Worm (Caenorhabditis elegans) whole organism, L1 larva: ENCODE results near the gene W08E12.4.

Experiments
- C16A3.4 ChIP-seq: fragments of 150-350 bp; optimal IDR thresholded peaks from 2 replicates; lab custom pipeline; 2014; ENCODE audit warnings: missing biosample characterization, missing genetic modification characterization
- F16B12.6 ChIP-seq: fragments of 150-350 bp; optimal IDR thresholded peaks from 2 replicates; lab custom pipeline; 2014; ENCODE audit warnings: missing biosample characterization, missing genetic modification characterization
- Y116A8C.19 ChIP-seq: sonication (generic microtip); optimal IDR thresholded peaks from 2 replicates; lab custom pipeline; 2016; ENCODE audit warnings: missing compliant biosample characterization, missing genetic modification characterization, borderline replicate concordance
- aha-1 ChIP-seq: fragments of 150-350 bp; optimal IDR thresholded peaks from 2 replicates; lab custom pipeline; 2014; ENCODE audit warnings: missing biosample characterization, missing genetic modification characterization
- alr-1 ChIP-seq: fragments of 200-800 bp; sonication (Bioruptor generic); optimal IDR thresholded peaks from 2 replicates; lab custom pipeline; 2018; ENCODE audit warnings: borderline replicate concordance, mild to moderate bottlenecking, missing genetic modification characterization, missing compliant biosample characterization
- ama-1 ChIP-seq: fragments of 150-350 bp; optimal IDR thresholded peaks from 2 replicates; lab custom pipeline; 2014
- ceh-63 ChIP-seq: fragments of 200-800 bp; sonication (Bioruptor generic); optimal IDR thresholded peaks from 2 replicates; lab custom pipeline; 2018; ENCODE audit warnings: mild to moderate bottlenecking, missing genetic modification characterization, missing compliant biosample characterization
- ceh-82 ChIP-seq, 3 experiments: fragments of 150-350 bp in 1 of 3; sonication (generic microtip) in 2 of 3; optimal IDR thresholded peaks; 2 replicates each; lab custom pipeline; 2014 to 2017; ENCODE audit warnings: missing biosample characterization in 3 of 3, missing genetic modification characterization in 3 of 3
- dpl-1 ChIP-seq, 3 experiments: fragments of 150-350 bp in 2 of 3; sonication (generic microtip) in 1 of 3; optimal IDR thresholded peaks; 2 replicates each; lab custom pipeline; 2014 to 2017; ENCODE audit warnings: missing biosample characterization in 3 of 3, missing genetic modification characterization in 3 of 3, missing genetic modification reagents in 3 of 3
- dsc-1 ChIP-seq: sonication (generic microtip); optimal IDR thresholded peaks from 2 replicates; lab custom pipeline; 2016; ENCODE audit warnings: mild to moderate bottlenecking, missing genetic modification characterization, missing compliant biosample characterization
- efl-1 ChIP-seq, 4 experiments: fragments of 150-350 bp; optimal IDR thresholded peaks in 3 of 4; peaks in 1 of 4; 1 replicate in 1 of 4; 2 replicates in 3 of 4; lab custom pipeline; 2014; ENCODE audit warnings: missing biosample characterization in 2 of 4, missing genetic modification characterization in 2 of 4, missing genetic modification reagents in 2 of 4
- efl-3 ChIP-seq: fragments of 200-800 bp; sonication (Bioruptor generic); optimal IDR thresholded peaks from 2 replicates; lab custom pipeline; 2018; ENCODE audit warnings: mild to moderate bottlenecking, missing genetic modification characterization, missing compliant biosample characterization
- egl-13 ChIP-seq: sonication (generic microtip); optimal IDR thresholded peaks from 2 replicates; lab custom pipeline; 2016; ENCODE audit warnings: missing genotype, missing genetic modification reagents, missing genetic modification characterization, missing compliant biosample characterization
- elt-2 ChIP-seq: sonication (generic microtip); optimal IDR thresholded peaks from 2 replicates; lab custom pipeline; 2016; ENCODE audit warnings: missing genetic modification characterization, mild to moderate bottlenecking, inconsistent platforms, missing compliant biosample characterization, missing genetic modification reagents
- elt-3 ChIP-seq, 6 experiments: fragments of 150-350 bp in 1 of 6; sonication (generic microtip); optimal IDR thresholded peaks; 2 replicates each; lab custom pipeline; 2017 to 2018; ENCODE audit warnings: missing biosample characterization in 6 of 6, missing genetic modification characterization in 6 of 6, inconsistent platforms in 1 of 6
- ets-5 ChIP-seq: fragments of 200-800 bp; sonication (Bioruptor generic); IDR thresholded peaks from 2 replicates; pipeline ENCODE4 v1.3.6; 2022; ENCODE audit warnings: missing genetic modification characterization, missing compliant biosample characterization
- fkh-10 ChIP-seq: sonication (generic microtip); optimal IDR thresholded peaks from 2 replicates; lab custom pipeline; 2017; ENCODE audit warnings: missing biosample characterization, missing genetic modification reagents, missing genetic modification characterization
- fkh-4 ChIP-seq: sonication (generic microtip); optimal IDR thresholded peaks from 2 replicates; lab custom pipeline; 2016; ENCODE audit warnings: missing compliant biosample characterization, missing genetic modification characterization, borderline replicate concordance
- fkh-8 ChIP-seq: sonication (generic microtip); optimal IDR thresholded peaks from 2 replicates; lab custom pipeline; 2016; ENCODE audit warnings: mild to moderate bottlenecking, missing genetic modification characterization, missing compliant biosample characterization
- grh-1 ChIP-seq: fragments of 200-800 bp; sonication (Bioruptor generic); IDR thresholded peaks from 2 replicates; pipeline ENCODE4 v1.3.6; 2022; ENCODE audit warnings: missing genetic modification reagents, missing genetic modification characterization, missing compliant biosample characterization
- hlh-17 ChIP-seq: fragments of 200-800 bp; sonication (Bioruptor generic); optimal IDR thresholded peaks from 2 replicates; lab custom pipeline; 2018; ENCODE audit warnings: missing genetic modification characterization, mild to moderate bottlenecking, missing compliant biosample characterization, moderate library complexity, borderline replicate concordance
- hlh-4 ChIP-seq: sonication (generic microtip); optimal IDR thresholded peaks from 2 replicates; lab custom pipeline; 2016; ENCODE audit warnings: mild to moderate bottlenecking, missing genetic modification characterization, missing compliant biosample characterization
- irx-1 ChIP-seq: sonication (generic microtip); optimal IDR thresholded peaks from 2 replicates; lab custom pipeline; 2016; ENCODE audit warnings: missing genetic modification characterization, missing compliant biosample characterization
- isw-1 ChIP-seq: fragments of 200-800 bp; sonication (Bioruptor generic); IDR thresholded peaks from 2 replicates; pipeline ENCODE4 v1.3.6; 2022; ENCODE audit warnings: missing genetic modification characterization, missing compliant biosample characterization
- lin-14 ChIP-seq: fragments of 200-800 bp; sonication (Bioruptor generic); optimal IDR thresholded peaks from 2 replicates; lab custom pipeline; 2018; ENCODE audit warnings: mild to moderate bottlenecking, missing genetic modification characterization, moderate library complexity, missing compliant biosample characterization
- lin-15B ChIP-seq: fragments of 150-350 bp; sonication (generic microtip); optimal IDR thresholded peaks from 3 replicates; lab custom pipeline; 2014; ENCODE audit warnings: missing biosample characterization, missing genetic modification characterization
- lin-35 ChIP-seq, 2 experiments: fragments of 150-350 bp; optimal IDR thresholded peaks; 2 replicates each; lab custom pipeline; 2014; ENCODE audit warnings: missing biosample characterization in 2 of 2, missing genetic modification characterization in 2 of 2, missing genetic modification reagents in 2 of 2
- mab-9 ChIP-seq: fragments of 200-800 bp; sonication (Bioruptor generic); IDR thresholded peaks from 2 replicates; pipeline ENCODE4 v1.3.6; 2022; ENCODE audit warnings: missing genetic modification reagents, missing genetic modification characterization, missing compliant biosample characterization
- mef-2 ChIP-seq: fragments of 150-350 bp; optimal IDR thresholded peaks from 2 replicates; lab custom pipeline; 2014; ENCODE audit warnings: missing biosample characterization, missing genetic modification characterization
- mep-1 ChIP-seq: fragments of 150-350 bp; optimal IDR thresholded peaks from 2 replicates; lab custom pipeline; 2014; ENCODE audit warnings: missing biosample characterization, missing genetic modification characterization
- nhr-12 ChIP-seq: sonication (generic microtip); optimal IDR thresholded peaks from 2 replicates; lab custom pipeline; 2017; ENCODE audit warnings: missing biosample characterization, missing genetic modification characterization
- nhr-19 ChIP-seq: fragments of 200-800 bp; sonication (Bioruptor generic); conservative IDR thresholded peaks from 2 replicates; pipeline ENCODE4 v1.3.6; 2022; ENCODE audit warnings: missing genetic modification characterization, missing compliant biosample characterization
- nhr-237 ChIP-seq: fragments of 150-350 bp; optimal IDR thresholded peaks from 2 replicates; lab custom pipeline; 2014; ENCODE audit warnings: missing biosample characterization, missing genetic modification characterization
- nhr-28 ChIP-seq: fragments of 150-350 bp; optimal IDR thresholded peaks from 2 replicates; lab custom pipeline; 2014; ENCODE audit warnings: missing biosample characterization, missing genetic modification characterization
- nhr-71 ChIP-seq: sonication (generic microtip); optimal IDR thresholded peaks from 2 replicates; lab custom pipeline; 2016; ENCODE audit warnings: mild to moderate bottlenecking, missing genetic modification characterization, moderate library complexity, missing compliant biosample characterization
- nhr-77 ChIP-seq: fragments of 150-350 bp; optimal IDR thresholded peaks from 2 replicates; lab custom pipeline; 2014; ENCODE audit warnings: missing biosample characterization, missing genetic modification characterization
- nhr-85 ChIP-seq: sonication (generic microtip); peaks from one replicate; lab custom pipeline; 2016; ENCODE audit warnings: missing genetic modification characterization, inconsistent platforms, missing compliant biosample characterization
- nhr-90 ChIP-seq: sonication (generic microtip); optimal IDR thresholded peaks from 2 replicates; lab custom pipeline; 2016; ENCODE audit warnings: mild to moderate bottlenecking, missing genetic modification characterization, missing compliant biosample characterization; ENCODE audit not compliant: poor library complexity
- skn-1 ChIP-seq: fragments of 150-350 bp; optimal IDR thresholded peaks from 2 replicates; lab custom pipeline; 2014; ENCODE audit warnings: missing biosample characterization, missing genetic modification characterization
- snpc-4 ChIP-seq: fragments of 150-350 bp; optimal IDR thresholded peaks from 2 replicates; lab custom pipeline; 2014; ENCODE audit warnings: missing biosample characterization, missing genetic modification characterization
- snu-23 ChIP-seq: sonication (generic microtip); optimal IDR thresholded peaks from 2 replicates; lab custom pipeline; 2016; ENCODE audit warnings: missing genetic modification characterization, missing compliant biosample characterization
- sup-37 ChIP-seq: fragments of 200-800 bp; sonication (Bioruptor generic); optimal IDR thresholded peaks from 2 replicates; lab custom pipeline; 2018; ENCODE audit warnings: mild to moderate bottlenecking, missing genetic modification characterization, missing compliant biosample characterization
- swsn-7 ChIP-seq: sonication (generic microtip); optimal IDR thresholded peaks from 2 replicates; lab custom pipeline; 2016; ENCODE audit warnings: missing genetic modification characterization, missing compliant biosample characterization
- tbx-2 ChIP-seq: sonication (generic microtip); optimal IDR thresholded peaks from 2 replicates; lab custom pipeline; 2016; ENCODE audit warnings: missing genetic modification characterization, missing compliant biosample characterization
- xbp-1 ChIP-seq: sonication (generic microtip); optimal IDR thresholded peaks from 2 replicates; lab custom pipeline; 2016; ENCODE audit warnings: missing genetic modification characterization, missing compliant biosample characterization
- zip-4 ChIP-seq: fragments of 200-800 bp; sonication (Bioruptor generic); optimal IDR thresholded peaks from 2 replicates; lab custom pipeline; 2018; ENCODE audit warnings: mild to moderate bottlenecking, missing genetic modification characterization, moderate library complexity, missing compliant biosample characterization
- ztf-4 ChIP-seq: fragments of 150-350 bp; optimal IDR thresholded peaks from 2 replicates; lab custom pipeline; 2014; ENCODE audit warnings: missing biosample characterization, missing genetic modification characterization

W08E12.4 gene

DNA sequence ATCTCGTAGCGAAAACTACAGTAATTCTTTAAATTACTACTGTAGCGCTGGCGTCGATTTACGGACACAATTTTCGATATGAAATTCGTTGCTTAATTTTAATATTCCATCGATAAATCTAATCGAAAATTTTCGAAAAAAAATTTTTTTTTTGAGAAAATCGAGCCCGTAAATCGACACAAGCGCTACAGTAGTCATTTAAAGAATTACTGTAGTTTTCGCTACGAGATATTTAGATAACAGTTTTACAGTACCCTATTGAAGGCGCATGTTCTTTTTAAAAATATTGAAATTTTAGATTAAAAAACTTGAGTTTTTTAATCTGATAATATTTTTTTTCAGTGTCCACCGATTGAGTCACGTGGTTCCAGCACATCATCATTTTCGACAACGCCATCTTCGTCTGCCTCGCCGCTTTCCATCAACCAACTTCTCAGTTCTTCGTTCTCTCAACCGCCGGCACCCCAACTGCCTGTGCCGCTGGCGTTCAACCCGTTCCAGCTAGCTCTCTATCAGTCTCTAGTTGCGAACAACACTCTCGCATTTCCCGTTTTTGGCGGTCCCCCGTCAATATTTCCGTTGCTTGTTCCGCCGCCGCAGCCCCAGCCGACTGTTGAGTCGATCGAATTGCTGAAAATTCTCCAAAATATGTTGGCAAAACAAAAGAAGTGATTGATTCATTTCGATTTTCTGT, 8.2 kb upstream of the W08E12.4 start:
- TF ChIP-seq alr-1 (tag; lab: Kevin White, UChicago) (peak; percentile 62), efl-1 (optimal IDR thresholded peaks at IDR 0.05; lab: Kevin White, UChicago) (no peak), efl-1 (GFP tag; optimal IDR thresholded peaks at IDR 0.05 in 1 of 2; lab: Kevin White, UChicago) (peak in 1 of 2 experiments; percentile 79), nhr-12 (no peak)

- TF ChIP-seq hlh-17 (GFP tag; lab: Kevin White, UChicago): no peak
- no peak for TF ChIP-seq ets-5 (GFP tag; lab: Robert Waterston, UW)
- TF ChIP-seq fkh-4 (tag; lab: Kevin White, UChicago): no peak
- peak; percentile 94 for TF ChIP-seq nhr-237 (tag; lab: Kevin White, UChicago)
- TF ChIP-seq elt-3 (tag; optimal IDR thresholded peaks at IDR 0.05; lab: Kevin White, UChicago): peak in 5 of 6 experiments; percentile 22 to 98 (median 81)
- peak; percentile 93 for TF ChIP-seq swsn-7 (tag; lab: Kevin White, UChicago)
- peak; percentile 93 to 94 (median 93) for TF ChIP-seq dpl-1 (GFP tag; optimal IDR thresholded peaks at IDR 0.05; lab: Kevin White, UChicago)
- TF ChIP-seq ceh-82 (tag; optimal IDR thresholded peaks at IDR 0.05; lab: Kevin White, UChicago): peak; percentile 94 to 98 (median 94)
- TF ChIP-seq grh-1 (GFP tag; lab: Robert Waterston, UW): peak; percentile 75
- peak; percentile 76 for TF ChIP-seq snpc-4 (tag; lab: Kevin White, UChicago)
- peak; percentile 94 for TF ChIP-seq nhr-85 (tag; lab: Kevin White, UChicago)
- peak; percentile 94 to 96 for TF ChIP-seq efl-1 (optimal IDR thresholded peaks at IDR 0.05; lab: Kevin White, UChicago)
- TF ChIP-seq efl-1 (GFP tag; optimal IDR thresholded peaks at IDR 0.05 in 1 of 2; lab: Kevin White, UChicago): peak; percentile 88 to 99
- TF ChIP-seq F16B12.6: peak; percentile 75
- peak; percentile 82 for TF ChIP-seq mab-9 (GFP tag; lab: Robert Waterston, UW)
- peak; percentile 86 for TF ChIP-seq irx-1
- TF ChIP-seq tbx-2: peak; percentile 90
- peak; percentile 94 to 96 for TF ChIP-seq lin-35 (GFP tag; optimal IDR thresholded peaks at IDR 0.05; lab: Kevin White, UChicago)
- peak; percentile 96 for TF ChIP-seq skn-1 (tag; lab: Kevin White, UChicago)
- TF ChIP-seq ceh-63 (GFP tag; lab: Kevin White, UChicago): no peak
- peak; percentile 97 for TF ChIP-seq fkh-8 (tag; lab: Kevin White, UChicago)
- peak; percentile 97 for TF ChIP-seq snu-23 (GFP tag; lab: Kevin White, UChicago)
- TF ChIP-seq Y116A8C.19 (tag; lab: Kevin White, UChicago): no peak
- TF ChIP-seq nhr-77 (tag; lab: Kevin White, UChicago): peak; percentile 96
- TF ChIP-seq ama-1 (lab: Kevin White, UChicago): peak; percentile 84
- peak; percentile 99 for TF ChIP-seq lin-15B (tag; lab: Kevin White, UChicago)
- no peak for TF ChIP-seq nhr-28 (tag; lab: Kevin White, UChicago)
- TF ChIP-seq mef-2 (tag; lab: Kevin White, UChicago): peak; percentile 35
- peak; percentile 69 for TF ChIP-seq fkh-10 (GFP tag; lab: Kevin White, UChicago)
- TF ChIP-seq isw-1 (GFP tag; lab: Robert Waterston, UW): peak; percentile 93
- peak; percentile 40 for TF ChIP-seq elt-2 (tag; lab: Kevin White, UChicago)
- TF ChIP-seq aha-1 (tag; lab: Kevin White, UChicago): no peak
- peak; percentile 70 for TF ChIP-seq egl-13 (tag; lab: Kevin White, UChicago)
- peak; percentile 97 for TF ChIP-seq nhr-71 (tag; lab: Kevin White, UChicago)
- peak; percentile 99 for TF ChIP-seq mep-1 (tag; lab: Kevin White, UChicago)
- TF ChIP-seq nhr-90 (tag; lab: Kevin White, UChicago): peak; percentile 90
- TF ChIP-seq sup-37 (GFP tag; lab: Kevin White, UChicago): no peak
- peak; percentile 95 for TF ChIP-seq lin-14 (GFP tag; lab: Kevin White, UChicago)
- TF ChIP-seq C16A3.4 (tag; lab: Kevin White, UChicago): peak; percentile 98
- TF ChIP-seq nhr-19: peak; percentile 92
- peak; percentile 84 for TF ChIP-seq dsc-1 (tag; lab: Kevin White, UChicago)
- TF ChIP-seq efl-3 (GFP tag; lab: Kevin White, UChicago): no peak
- peak; percentile 92 for TF ChIP-seq xbp-1
- TF ChIP-seq ztf-4 (tag; lab: Kevin White, UChicago): peak; percentile 80
- TF ChIP-seq hlh-4 (tag; lab: Kevin White, UChicago): no peak
- peak; percentile 67 for TF ChIP-seq zip-4 (GFP tag; lab: Kevin White, UChicago)
Observed at ce11 chrIV:3294553-3295185, 7.5 kb upstream of the W08E12.4 start, which contains the start of gene W08E12.7. Gene W08E12.7, plus strand, starts transcription at chrIV:3295135.
